Comparison of ENCODE assay signal across 3 worm cellular contexts in the genomic region with DNA sequence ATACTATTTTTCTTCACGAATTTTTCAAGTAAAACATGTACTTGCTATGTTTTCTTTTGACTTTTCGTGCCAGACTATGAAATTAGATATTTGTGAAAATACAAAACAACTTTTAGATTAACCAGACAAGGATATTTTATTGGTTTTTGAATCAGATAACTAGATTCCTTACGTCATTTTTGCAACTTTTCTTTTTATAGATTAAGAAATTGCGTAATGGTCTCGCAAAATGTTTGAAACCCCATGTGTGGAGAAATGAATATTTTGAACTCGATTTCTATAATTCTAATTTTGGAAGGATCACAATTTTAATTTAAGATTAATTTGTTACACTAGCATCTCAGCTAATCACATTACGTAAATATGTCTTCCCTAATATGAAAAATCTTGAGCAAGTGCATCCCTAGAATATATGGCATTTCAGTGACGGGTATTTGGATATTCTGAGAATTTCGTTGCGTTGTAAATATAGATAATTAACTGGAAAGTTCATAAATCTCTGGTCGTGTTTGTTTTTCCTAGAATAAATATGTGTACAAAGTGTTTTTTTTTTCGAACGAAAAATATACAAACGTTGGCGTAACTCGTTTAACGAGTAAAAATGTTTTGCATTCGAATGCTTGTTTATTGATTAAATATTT.
TF ChIP-seq lines count a peak whose summit lies in the region.

No protein-coding gene starts in this region.

TF ChIP-seq in whole organism, L1 larva, 84 proteins besides CTCF, POLR2A, EP300 and RAD21 (continues in another document):
- TF ChIP-seq C34B4.2 (tag; optimal IDR thresholded peaks at IDR 0.05; lab: Kevin White, UChicago) (no peak), alr-1 (tag; optimal IDR thresholded peaks at IDR 0.05; lab: Kevin White, UChicago; ENCODE audit: borderline replicate concordance) (no peak), swsn-7 (tag; optimal IDR thresholded peaks at IDR 0.05; lab: Kevin White, UChicago) (no peak), lsy-2 (tag; optimal IDR thresholded peaks at IDR 0.05; lab: Kevin White, UChicago) (no peak), sox-4 (tag; optimal IDR thresholded peaks at IDR 0.05; lab: Kevin White, UChicago) (peak; percentile 27), ets-5 (GFP tag; IDR thresholded peaks at IDR 0.05; lab: Robert Waterston, UW) (no peak), hpl-2 (GFP tag; optimal IDR thresholded peaks at IDR 0.05; lab: Kevin White, UChicago) (no peak), egl-27 (tag; optimal IDR thresholded peaks at IDR 0.05; lab: Kevin White, UChicago) (no peak), mdl-1 (tag; optimal IDR thresholded peaks at IDR 0.05; lab: Kevin White, UChicago) (no peak), pax-3 (tag; optimal IDR thresholded peaks at IDR 0.05; lab: Kevin White, UChicago) (peak; percentile 75), nhr-71 (tag; optimal IDR thresholded peaks at IDR 0.05; lab: Kevin White, UChicago) (peak; percentile 71), lin-14 (GFP tag; optimal IDR thresholded peaks at IDR 0.05; lab: Kevin White, UChicago) (peak; percentile 40), nhr-11 (tag; optimal IDR thresholded peaks at IDR 0.05; lab: Kevin White, UChicago) (peak; percentile 9), unc-62 (GFP tag; optimal IDR thresholded peaks at IDR 0.05; lab: Kevin White, UChicago) (no peak), dsc-1 (tag; optimal IDR thresholded peaks at IDR 0.05; lab: Kevin White, UChicago) (peak; percentile 99), unc-130 (tag; optimal IDR thresholded peaks at IDR 0.05; lab: Kevin White, UChicago) (no peak), ceh-88 (GFP tag; IDR thresholded peaks at IDR 0.05; lab: Robert Waterston, UW) (no peak), elt-2 (tag; optimal IDR thresholded peaks at IDR 0.05; lab: Kevin White, UChicago) (no peak), ceh-8 (GFP tag; optimal IDR thresholded peaks at IDR 0.05; lab: Kevin White, UChicago) (no peak), egl-13 (tag; optimal IDR thresholded peaks at IDR 0.05; lab: Kevin White, UChicago) (peak; percentile 70), tlp-1 (tag; optimal IDR thresholded peaks at IDR 0.05; lab: Kevin White, UChicago) (no peak), lin-15B (tag; optimal IDR thresholded peaks at IDR 0.05; lab: Kevin White, UChicago) (no peak), pqm-1 (tag; optimal IDR thresholded peaks at IDR 0.05; lab: Kevin White, UChicago) (no peak), efl-1 (optimal IDR thresholded peaks at IDR 0.05; lab: Kevin White, UChicago) (no peak), efl-1 (GFP tag; optimal IDR thresholded peaks at IDR 0.05 in 1 of 2; lab: Kevin White, UChicago) (no peak), nhr-20 (tag; optimal IDR thresholded peaks at IDR 0.05; lab: Kevin White, UChicago) (peak; percentile 1), jun-1 (tag; optimal IDR thresholded peaks at IDR 0.05; lab: Kevin White, UChicago) (no peak), ama-1 (optimal IDR thresholded peaks at IDR 0.05; lab: Kevin White, UChicago) (no peak), fkh-8 (tag; optimal IDR thresholded peaks at IDR 0.05; lab: Kevin White, UChicago) (peak; percentile 81)

TF ChIP-seq in whole organism, L2 larva, 48 proteins besides CTCF, POLR2A, EP300 and RAD21:
- TF ChIP-seq nhr-21 (tag; optimal IDR thresholded peaks at IDR 0.05; lab: Kevin White, UChicago), result peak; percentile 8
- TF ChIP-seq ceh-82 (tag; optimal IDR thresholded peaks at IDR 0.05; lab: Kevin White, UChicago), result no peak
- TF ChIP-seq mbf-1 (tag; optimal IDR thresholded peaks at IDR 0.05; lab: Kevin White, UChicago), result no peak
- TF ChIP-seq F13H6.1 (tag; optimal IDR thresholded peaks at IDR 0.05; lab: Kevin White, UChicago), result no peak
- no peak for TF ChIP-seq C34F6.9 (tag; optimal IDR thresholded peaks at IDR 0.05; lab: Kevin White, UChicago)
- no peak for TF ChIP-seq mdl-1 (tag; optimal IDR thresholded peaks at IDR 0.05; lab: Kevin White, UChicago)
- TF ChIP-seq ztf-4 (tag; optimal IDR thresholded peaks at IDR 0.05; lab: Kevin White, UChicago), result no peak
- no peak for TF ChIP-seq egl-27 (tag; optimal IDR thresholded peaks at IDR 0.05; lab: Kevin White, UChicago)
- TF ChIP-seq mab-5 (tag; optimal IDR thresholded peaks at IDR 0.05; lab: Kevin White, UChicago), result no peak
- no peak for TF ChIP-seq ama-1 (optimal IDR thresholded peaks at IDR 0.05; lab: Kevin White, UChicago)
- peak; percentile 44 for TF ChIP-seq sma-9 (GFP tag; optimal IDR thresholded peaks at IDR 0.05; lab: Kevin White, UChicago)
- no peak for TF ChIP-seq sma-9 (tag; optimal IDR thresholded peaks at IDR 0.05; lab: Kevin White, UChicago)
- no peak for TF ChIP-seq nhr-77 (tag; optimal IDR thresholded peaks at IDR 0.05; lab: Kevin White, UChicago)
- no peak for TF ChIP-seq ztf-11 (tag; optimal IDR thresholded peaks at IDR 0.05; lab: Kevin White, UChicago)
TF ChIP-seq in whole organism, L2 larva: peak in this region for 2.

TF ChIP-seq in whole organism, mixed stage, embryonic, 35 proteins besides CTCF, POLR2A, EP300 and RAD21:
- TF ChIP-seq zip-8 (tag; optimal IDR thresholded peaks at IDR 0.05; lab: Kevin White, UChicago), result peak; percentile 91
- TF ChIP-seq unc-62 (GFP tag; optimal IDR thresholded peaks at IDR 0.05; lab: Kevin White, UChicago), result no peak

Comparison
In these comparisons a context has a peak if more than half of its experiments do, and no peak if none do; other contexts are left out.
1. Of the 22 proteins assayed by ChIP-seq in both whole organism, L1 larva and whole organism, L2 larva: peak only in whole organism, L1 larva: nhr-11; only in whole organism, L2 larva: none; in both: none; in neither: 21.